Fruit fly (Drosophila melanogaster): Measurements from ENCODE around the gene CG4607.

The CG4607 gene

DNA sequence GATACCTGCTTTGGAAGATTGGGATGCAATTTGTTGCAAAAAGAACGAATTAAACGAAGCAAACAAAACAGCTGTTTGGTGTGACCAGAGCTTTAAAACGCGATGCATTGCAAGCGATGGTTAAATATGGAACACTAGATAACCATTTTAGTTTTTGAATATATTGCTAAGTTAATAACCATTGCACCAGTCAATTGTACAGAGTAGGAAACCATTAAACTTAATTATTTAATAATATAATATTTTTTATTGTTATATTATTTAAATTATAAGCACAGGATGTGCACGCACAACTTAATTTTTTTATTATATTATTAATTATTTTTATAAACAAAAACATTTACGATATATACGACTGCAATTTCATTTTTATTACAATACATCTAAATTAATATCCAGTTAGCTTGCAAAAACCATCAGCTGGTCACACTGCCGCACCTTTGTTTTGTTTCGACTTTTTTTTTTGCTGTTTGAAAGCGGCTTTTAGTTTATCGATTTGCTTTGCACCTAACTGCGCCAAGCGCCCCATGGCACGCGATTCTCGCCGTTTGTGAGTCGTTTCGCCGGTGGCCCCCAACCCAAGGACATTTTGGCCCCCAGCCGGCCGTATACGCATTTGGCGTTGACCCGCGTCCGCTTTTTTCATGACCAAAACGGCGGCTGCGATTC lies 35.3 kb downstream of the CG4607 start, which contains the start of the genes CG4617 and CG8300:
TSS of gene CG4617 (minus strand) at position 92 of the 669 bp plus-strand sequence.
TSS of gene CG8300 (plus strand) at position 486 of the 669 bp plus-strand sequence.
- TF ChIP-seq Clk (GFP tag; optimal IDR thresholded peaks at IDR 0.05) (no peak), Crg-1 (GFP tag; optimal IDR thresholded peaks at IDR 0.05) (no peak), CG1620 (GFP tag; optimal IDR thresholded peaks at IDR 0.05) (no peak), cic (GFP tag; optimal IDR thresholded peaks at IDR 0.05) (no peak), CG5204 (GFP tag; optimal IDR thresholded peaks at IDR 0.05) (no peak), CG33017 (tag; optimal IDR thresholded peaks at IDR 0.05) (no peak), CG11617 (GFP tag; optimal IDR thresholded peaks at IDR 0.05) (peak; percentile 64), cnc (optimal IDR thresholded peaks at IDR 0.05) (no peak), CG7101 (tag; optimal IDR thresholded peaks at IDR 0.05) (peak; percentile 43), Hr96 (GFP tag; optimal IDR thresholded peaks at IDR 0.05) (no peak), tj (GFP tag; optimal IDR thresholded peaks at IDR 0.05) (peak; percentile 29), kay (GFP tag; ENCODE audit: borderline replicate concordance) (no peak), pad (GFP tag; optimal IDR thresholded peaks at IDR 0.05) (no peak), toe (GFP tag; optimal IDR thresholded peaks at IDR 0.05) (no peak), ovo (GFP tag; optimal IDR thresholded peaks at IDR 0.05) (no peak), CG14711 (tag; optimal IDR thresholded peaks at IDR 0.05) (peak; percentile 44), Mnt (GFP tag; optimal IDR thresholded peaks at IDR 0.05) (peak; percentile 19), bab1 (GFP tag; optimal IDR thresholded peaks at IDR 0.05) (no peak), CG12768 (GFP tag; optimal IDR thresholded peaks at IDR 0.05) (no peak), CG7045 (GFP tag; optimal IDR thresholded peaks at IDR 0.05) (no peak)

DNA sequence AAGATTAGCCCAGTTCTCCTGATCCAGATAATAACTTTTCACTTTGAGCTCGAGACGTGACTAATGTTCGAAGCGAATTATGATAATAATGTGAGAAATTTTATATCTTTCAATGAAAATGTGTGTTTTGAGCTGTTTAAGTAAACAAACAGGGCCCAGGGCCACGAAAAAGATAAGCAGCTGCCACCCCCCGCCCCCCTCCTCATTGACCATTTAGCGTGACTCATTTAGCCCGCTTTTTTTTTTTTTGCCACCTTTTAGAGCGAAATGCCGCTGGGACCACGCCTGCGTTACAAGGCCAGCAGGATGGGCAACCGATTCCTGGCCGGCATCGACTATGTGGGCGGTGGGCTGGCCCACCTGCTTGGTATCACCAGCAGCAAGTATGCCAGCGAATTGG lies 36.3 kb downstream of the CG4607 start:
- TF ChIP-seq CG14711 (tag; optimal IDR thresholded peaks at IDR 0.05) (no peak), Mnt (GFP tag; optimal IDR thresholded peaks at IDR 0.05) (no peak), Crg-1 (GFP tag; optimal IDR thresholded peaks at IDR 0.05) (no peak), toe (GFP tag; optimal IDR thresholded peaks at IDR 0.05) (no peak), CG1620 (GFP tag; optimal IDR thresholded peaks at IDR 0.05) (no peak), bab1 (GFP tag; optimal IDR thresholded peaks at IDR 0.05) (no peak)

- TF ChIP-seq pad (GFP tag; optimal IDR thresholded peaks at IDR 0.05) (peak; percentile 92), CG11617 (GFP tag; optimal IDR thresholded peaks at IDR 0.05) (peak; percentile 11), CG14711 (tag; optimal IDR thresholded peaks at IDR 0.05) (no peak), cic (GFP tag; optimal IDR thresholded peaks at IDR 0.05) (peak; percentile 19), bab1 (GFP tag; optimal IDR thresholded peaks at IDR 0.05) (peak; percentile 68), ovo (GFP tag; optimal IDR thresholded peaks at IDR 0.05) (peak; percentile 30), Clk (GFP tag; optimal IDR thresholded peaks at IDR 0.05) (no peak), Mnt (GFP tag; optimal IDR thresholded peaks at IDR 0.05) (peak; percentile 38)
Measured at dm6 chrX:7109793-7110606, 40.8 kb downstream of the CG4607 start, which contains the start of gene fz4. TSS of gene fz4 (minus strand) at chrX:7110321.

DNA sequence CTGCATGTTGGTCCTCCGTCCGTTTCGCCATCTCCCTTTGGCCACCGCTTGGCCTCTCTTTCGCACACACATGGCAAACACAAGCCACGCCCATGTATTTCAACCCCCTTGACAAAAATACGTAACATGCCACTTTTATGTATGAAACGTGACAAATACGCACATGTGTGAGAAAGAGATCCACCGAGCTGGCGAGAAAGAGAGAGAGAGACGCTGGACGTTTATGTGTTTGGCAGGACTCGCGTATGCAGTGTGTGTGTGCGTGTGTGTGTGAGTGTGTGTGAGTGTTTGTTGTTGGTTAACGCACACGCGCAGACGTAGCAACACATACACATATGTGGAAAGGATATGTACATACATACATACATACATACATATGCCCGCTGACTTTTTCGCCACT lies 41.7 kb downstream of the CG4607 start:
- no peak for TF ChIP-seq Hr96 (GFP tag; optimal IDR thresholded peaks at IDR 0.05)
- TF ChIP-seq CG7045 (GFP tag; optimal IDR thresholded peaks at IDR 0.05) = no peak
- TF ChIP-seq ovo (GFP tag; optimal IDR thresholded peaks at IDR 0.05) = no peak
- TF ChIP-seq CG5204 (GFP tag; optimal IDR thresholded peaks at IDR 0.05) = no peak
- no peak for TF ChIP-seq pad (GFP tag; optimal IDR thresholded peaks at IDR 0.05)
- no peak for TF ChIP-seq cic (GFP tag; optimal IDR thresholded peaks at IDR 0.05)
- no peak for TF ChIP-seq tj (GFP tag; optimal IDR thresholded peaks at IDR 0.05)
- TF ChIP-seq kay (GFP tag; ENCODE audit: borderline replicate concordance) = no peak
- TF ChIP-seq CG33017 (tag; optimal IDR thresholded peaks at IDR 0.05) = no peak
- no peak for TF ChIP-seq CG14711 (tag; optimal IDR thresholded peaks at IDR 0.05)
- TF ChIP-seq cnc (optimal IDR thresholded peaks at IDR 0.05) = no peak
- no peak for TF ChIP-seq Mnt (GFP tag; optimal IDR thresholded peaks at IDR 0.05)
- no peak for TF ChIP-seq CG12768 (GFP tag; optimal IDR thresholded peaks at IDR 0.05)
- no peak for TF ChIP-seq CG1620 (GFP tag; optimal IDR thresholded peaks at IDR 0.05)
- no peak for TF ChIP-seq CG11617 (GFP tag; optimal IDR thresholded peaks at IDR 0.05)
- TF ChIP-seq Crg-1 (GFP tag; optimal IDR thresholded peaks at IDR 0.05) = no peak
- TF ChIP-seq toe (GFP tag; optimal IDR thresholded peaks at IDR 0.05) = no peak
- TF ChIP-seq CG7101 (tag; optimal IDR thresholded peaks at IDR 0.05) = no peak
- TF ChIP-seq bab1 (GFP tag; optimal IDR thresholded peaks at IDR 0.05) = no peak
- TF ChIP-seq Clk (GFP tag; optimal IDR thresholded peaks at IDR 0.05) = no peak

dm6 chrX:7117729-7118128 lies 48.5 kb downstream of the CG4607 start:
- TF ChIP-seq Hr96 (GFP tag; optimal IDR thresholded peaks at IDR 0.05) = no peak
- TF ChIP-seq kay (GFP tag; ENCODE audit: borderline replicate concordance) = no peak
- no peak for TF ChIP-seq pad (GFP tag; optimal IDR thresholded peaks at IDR 0.05)
- TF ChIP-seq CG7101 (tag; optimal IDR thresholded peaks at IDR 0.05) = peak; percentile 14
- TF ChIP-seq Clk (GFP tag; optimal IDR thresholded peaks at IDR 0.05) = no peak

- no peak for TF ChIP-seq bab1 (GFP tag; optimal IDR thresholded peaks at IDR 0.05)
- TF ChIP-seq CG5204 (GFP tag; optimal IDR thresholded peaks at IDR 0.05) = no peak
- no peak for TF ChIP-seq toe (GFP tag; optimal IDR thresholded peaks at IDR 0.05)
- no peak for TF ChIP-seq CG1620 (GFP tag; optimal IDR thresholded peaks at IDR 0.05)
- no peak for TF ChIP-seq kay (GFP tag; ENCODE audit: borderline replicate concordance)
- TF ChIP-seq Hr96 (GFP tag; optimal IDR thresholded peaks at IDR 0.05) = no peak
- TF ChIP-seq Clk (GFP tag; optimal IDR thresholded peaks at IDR 0.05) = no peak
- no peak for TF ChIP-seq pad (GFP tag; optimal IDR thresholded peaks at IDR 0.05)
- TF ChIP-seq Crg-1 (GFP tag; optimal IDR thresholded peaks at IDR 0.05) = no peak
- no peak for TF ChIP-seq Mnt (GFP tag; optimal IDR thresholded peaks at IDR 0.05)
- no peak for TF ChIP-seq cnc (optimal IDR thresholded peaks at IDR 0.05)
- no peak for TF ChIP-seq ovo (GFP tag; optimal IDR thresholded peaks at IDR 0.05)
- TF ChIP-seq CG33017 (tag; optimal IDR thresholded peaks at IDR 0.05) = no peak
Measured at dm6 chrX:7120168-7120567, 51.0 kb downstream of the CG4607 start.

Measured in whole organism, adult.